Worm (Caenorhabditis elegans) whole organism, young adult: ENCODE results near the gene T14B4.19.
A peak's percentile ranks its signal among the peaks of the same experiment; 100 is the strongest.

Experiments
- F22D6.2 ChIP-seq: sonication (generic microtip); optimal IDR thresholded peaks from 2 replicates; lab custom pipeline; 2016; ENCODE audit warnings: mild to moderate bottlenecking, missing genetic modification characterization, missing compliant biosample characterization
- F57C9.4 ChIP-seq: sonication (generic microtip); optimal IDR thresholded peaks from 2 replicates; lab custom pipeline; 2017; ENCODE audit warnings: mild to moderate bottlenecking, missing genetic modification characterization, missing compliant biosample characterization
- Y53F4B.3 ChIP-seq: fragments of 200-800 bp; sonication (Bioruptor generic); IDR thresholded peaks from 2 replicates; pipeline ENCODE4 v1.3.6; 2022; ENCODE audit warnings: missing genetic modification reagents, missing genetic modification characterization, missing compliant biosample characterization
- aptf-2 ChIP-seq: fragments of 200-800 bp; sonication (Bioruptor generic); conservative IDR thresholded peaks from 2 replicates; pipeline ENCODE4 v1.3.6; 2022; ENCODE audit warnings: missing genetic modification reagents, missing genetic modification characterization, missing compliant biosample characterization
- attf-3 ChIP-seq: fragments of 200-800 bp; sonication (Bioruptor generic); conservative IDR thresholded peaks from 2 replicates; pipeline ENCODE4 v1.3.6; 2022; ENCODE audit warnings: missing genetic modification reagents, missing genetic modification characterization, missing compliant biosample characterization
- bed-1 ChIP-seq: fragments of 200-800 bp; sonication (Bioruptor generic); IDR thresholded peaks from 2 replicates; pipeline ENCODE4 v1.3.6; 2022; ENCODE audit warnings: missing genetic modification reagents, missing genetic modification characterization, missing compliant biosample characterization
- ceh-40 ChIP-seq: fragments of 200-800 bp; sonication (Bioruptor generic); IDR thresholded peaks from 2 replicates; pipeline ENCODE4 v1.3.6; 2022; ENCODE audit warnings: missing genetic modification characterization, missing compliant biosample characterization
- ceh-58 ChIP-seq: fragments of 200-800 bp; sonication (Bioruptor generic); IDR thresholded peaks from 2 replicates; pipeline ENCODE4 v1.3.6; 2022; ENCODE audit warnings: missing genetic modification characterization, missing compliant biosample characterization
- chd-7 ChIP-seq: sonication (generic microtip); optimal IDR thresholded peaks from 2 replicates; lab custom pipeline; 2016; ENCODE audit warnings: mild to moderate bottlenecking, missing genetic modification characterization, moderate library complexity, missing compliant biosample characterization
- die-1 ChIP-seq: sonication (generic microtip); optimal IDR thresholded peaks from 2 replicates; lab custom pipeline; 2016; ENCODE audit warnings: missing genotype, mild to moderate bottlenecking, missing genetic modification characterization, missing compliant biosample characterization
- dpl-1 ChIP-seq: fragments of 150-350 bp; optimal IDR thresholded peaks from 2 replicates; lab custom pipeline; 2014; ENCODE audit warnings: missing biosample characterization, missing genetic modification reagents, missing genetic modification characterization
- egl-18 ChIP-seq: fragments of 200-800 bp; sonication (Bioruptor generic); IDR thresholded peaks from 2 replicates; pipeline ENCODE4 v1.3.6; 2022; ENCODE audit warnings: missing genetic modification reagents, missing genetic modification characterization, missing compliant biosample characterization
- fkh-3 ChIP-seq: sonication (generic microtip); optimal IDR thresholded peaks from 2 replicates; lab custom pipeline; 2016; ENCODE audit warnings: mild to moderate bottlenecking, missing genetic modification characterization, missing compliant biosample characterization
- him-1 ChIP-seq: sonication (generic microtip); optimal IDR thresholded peaks from 2 replicates; lab custom pipeline; 2016; ENCODE audit warnings: missing genotype, missing genetic modification reagents, missing genetic modification characterization, missing compliant biosample characterization
- hmg-1.2 ChIP-seq: fragments of 200-800 bp; sonication (Bioruptor generic); IDR thresholded peaks from 2 replicates; pipeline ENCODE4 v1.3.6; 2022; ENCODE audit warnings: missing genetic modification reagents, missing genetic modification characterization, missing compliant biosample characterization
- let-607 ChIP-seq, 2 experiments: fragments of 200-800 bp in 1 of 2; sonication (Bioruptor generic) in 1 of 2; sonication (generic microtip) in 1 of 2; optimal IDR thresholded peaks; 2 replicates each; lab custom pipeline; 2016 to 2018; ENCODE audit warnings: mild to moderate bottlenecking in 2 of 2, missing compliant biosample characterization in 2 of 2, missing genetic modification characterization in 2 of 2, moderate library complexity in 2 of 2, missing genotype in 1 of 2
- lin-40 ChIP-seq: sonication (generic microtip); optimal IDR thresholded peaks from 2 replicates; lab custom pipeline; 2016; ENCODE audit warnings: missing genetic modification characterization, mild to moderate bottlenecking, missing compliant biosample characterization, missing genotype, missing genetic modification reagents
- lin-54 ChIP-seq: fragments of 200-800 bp; sonication (Bioruptor generic); optimal IDR thresholded peaks from 2 replicates; lab custom pipeline; 2018; ENCODE audit warnings: mild to moderate bottlenecking, missing genetic modification characterization, missing compliant biosample characterization
- lsy-27 ChIP-seq: sonication (generic microtip); optimal IDR thresholded peaks from 2 replicates; lab custom pipeline; 2017; ENCODE audit warnings: missing genetic modification characterization, mild to moderate bottlenecking, missing compliant biosample characterization, antibody characterized with exemption, missing genotype, borderline replicate concordance; ENCODE audit not compliant: insufficient read depth
- nfya-1 ChIP-seq: sonication (generic microtip); optimal IDR thresholded peaks from 2 replicates; lab custom pipeline; 2017; ENCODE audit warnings: antibody characterized with exemption, missing compliant biosample characterization, missing genetic modification characterization, borderline replicate concordance; ENCODE audit not compliant: insufficient read depth
- nhr-27 ChIP-seq: fragments of 200-800 bp; sonication (Bioruptor generic); optimal IDR thresholded peaks from 2 replicates; lab custom pipeline; 2018; ENCODE audit warnings: mild to moderate bottlenecking, missing genetic modification characterization, moderate library complexity, missing compliant biosample characterization
- nhr-80 ChIP-seq: sonication (generic microtip); optimal IDR thresholded peaks from 2 replicates; lab custom pipeline; 2016; ENCODE audit warnings: missing genetic modification characterization, missing compliant biosample characterization
- pha-4 ChIP-seq: fragments of 150-350 bp; sonication (generic microtip); optimal IDR thresholded peaks from 2 replicates; lab custom pipeline; 2014; ENCODE audit warnings: missing biosample characterization, missing genetic modification reagents, missing genetic modification characterization
- rec-8 ChIP-seq, 2 experiments: sonication (generic microtip); optimal IDR thresholded peaks; 2 replicates each; lab custom pipeline; 2016; ENCODE audit warnings: mild to moderate bottlenecking in 2 of 2, missing genetic modification characterization in 2 of 2, missing genetic modification reagents in 2 of 2, missing genotype in 2 of 2, missing biosample characterization in 1 of 2, missing compliant biosample characterization in 1 of 2, moderate library complexity in 1 of 2
- snpc-1.1 ChIP-seq: sonication (generic microtip); optimal IDR thresholded peaks from 2 replicates; lab custom pipeline; 2017; ENCODE audit warnings: missing genetic modification characterization, mild to moderate bottlenecking, missing compliant biosample characterization, antibody characterized with exemption, moderate library complexity, missing genotype, missing genetic modification reagents; ENCODE audit not compliant: insufficient read depth
- snpc-1.3 ChIP-seq: sonication (generic microtip); optimal IDR thresholded peaks from 2 replicates; lab custom pipeline; 2017; ENCODE audit warnings: missing genetic modification characterization, mild to moderate bottlenecking, missing compliant biosample characterization, antibody characterized with exemption, moderate library complexity, missing genotype, missing genetic modification reagents; ENCODE audit not compliant: insufficient read depth
- somi-1 ChIP-seq: fragments of 200-800 bp; sonication (Bioruptor generic); optimal IDR thresholded peaks from 2 replicates; lab custom pipeline; 2018; ENCODE audit warnings: mild to moderate bottlenecking, missing genetic modification characterization, missing compliant biosample characterization
- sptf-2 ChIP-seq: fragments of 200-800 bp; sonication (Bioruptor generic); optimal IDR thresholded peaks from 2 replicates; lab custom pipeline; 2018; ENCODE audit warnings: mild to moderate bottlenecking, missing genetic modification characterization, missing compliant biosample characterization
- xnd-1 ChIP-seq: sonication (generic microtip); optimal IDR thresholded peaks from 2 replicates; lab custom pipeline; 2016; ENCODE audit warnings: missing genotype, missing genetic modification reagents, missing genetic modification characterization, missing compliant biosample characterization

The T14B4.19 gene

DNA sequence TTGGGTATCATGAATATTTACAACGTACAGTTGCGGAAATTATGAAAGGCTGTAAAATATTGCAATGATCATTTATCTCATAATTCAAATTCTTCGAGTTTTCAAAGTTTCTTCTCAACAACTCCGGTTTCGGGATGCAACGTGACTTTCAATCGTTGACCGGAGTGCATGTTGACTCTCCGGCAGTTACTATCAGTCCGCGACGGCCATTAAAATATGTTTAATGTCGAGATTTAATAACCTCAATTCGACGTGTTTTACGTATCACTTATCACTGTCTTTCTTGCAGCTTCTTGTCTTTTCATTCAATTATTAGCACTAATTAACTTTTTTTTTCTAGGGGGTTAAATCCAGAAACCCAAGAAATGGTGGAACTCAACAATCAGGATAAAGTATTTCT is 5.5 kb upstream of the T14B4.19 start, which contains the start of gene tsp-10:
Gene tsp-10 (plus strand): TSS at position 366 of the 400 bp plus-strand sequence.
- TF ChIP-seq F22D6.2 (tag; lab: Kevin White, UChicago) = no peak

DNA sequence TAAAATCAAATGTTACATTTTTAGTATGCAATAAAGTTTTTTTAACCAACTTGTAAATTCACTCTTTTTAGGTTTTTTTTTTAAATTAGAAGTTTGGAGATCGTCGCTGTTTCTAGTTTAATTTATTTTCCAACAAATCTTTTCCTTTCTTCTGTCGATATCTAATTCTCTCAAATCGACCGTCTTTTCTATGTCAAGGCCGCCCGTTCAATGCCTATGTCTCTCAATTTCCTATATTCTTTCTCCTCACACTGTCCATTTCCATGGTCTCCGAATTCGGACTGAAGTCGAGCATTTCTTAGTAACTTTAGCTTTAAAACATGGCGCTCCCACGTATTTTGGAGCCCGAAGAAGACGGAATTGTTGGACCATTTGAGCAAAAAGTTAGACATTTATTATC is 3.9 kb upstream of the T14B4.19 start, which contains the start of the genes T14B4.5 and T14B4.20:
Gene T14B4.5 (plus strand): TSS at position 226 of the 400 bp plus-strand sequence.
Gene T14B4.20 (plus strand): TSS at position 264 of the 400 bp plus-strand sequence.
- no peak for TF ChIP-seq nhr-27 (tag; lab: Kevin White, UChicago)
- TF ChIP-seq hmg-1.2 (GFP tag; lab: Robert Waterston, UW) = peak; percentile 51; the same call in 1 of the 2 replicates

DNA sequence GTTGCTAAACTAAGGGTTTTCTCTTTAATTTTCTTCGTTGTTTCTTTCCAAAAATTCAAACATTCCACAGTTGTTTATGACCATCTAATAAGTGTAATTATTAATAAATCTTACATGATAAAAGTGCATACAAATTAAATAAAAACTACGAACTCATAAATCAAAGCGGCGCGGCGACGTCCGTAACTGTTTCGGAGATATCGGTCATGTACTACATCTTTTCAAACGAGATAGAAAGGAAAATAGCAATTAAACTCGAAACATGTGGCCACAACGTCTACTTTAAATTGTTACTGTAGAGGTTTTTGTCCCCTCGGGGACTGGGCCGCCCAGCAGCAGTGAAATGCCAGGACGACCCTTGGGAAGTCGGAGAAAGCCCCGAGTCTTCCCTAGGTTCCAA is 3.1 kb upstream of the T14B4.19 start:
- TF ChIP-seq aptf-2 (no peak), nfya-1 (no peak), sptf-2 (no peak)

DNA sequence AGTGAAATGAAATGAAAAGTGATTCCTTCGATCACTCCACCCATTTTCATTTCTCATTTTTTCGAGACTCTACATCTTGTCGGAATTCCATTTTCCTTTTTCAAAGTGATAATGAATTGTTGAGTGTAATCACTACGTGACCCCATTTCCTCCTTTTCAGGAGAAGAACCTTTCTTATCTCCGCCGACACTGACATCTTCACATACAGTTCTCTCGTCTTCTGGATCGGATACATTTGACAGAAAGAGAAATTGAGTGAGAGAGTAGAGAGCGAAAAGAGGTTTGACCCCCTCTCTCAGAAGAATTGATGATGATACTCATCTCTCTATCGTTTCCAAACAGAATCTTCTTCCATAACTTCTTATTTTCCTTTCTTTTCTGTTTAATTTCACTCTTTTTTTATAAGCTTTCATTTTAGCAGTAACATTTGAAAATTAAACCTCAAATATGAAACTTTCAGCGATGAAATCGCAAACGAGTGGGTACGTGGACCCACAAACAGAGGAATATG is 1.2 kb upstream of the T14B4.19 start, which contains the start of gene dpy-2:
Gene dpy-2 (plus strand): TSS at position 461 of the 511 bp plus-strand sequence.
- TF ChIP-seq pha-4 (tag; lab: Kevin White, UChicago) = no peak
- no peak for TF ChIP-seq ceh-58 (GFP tag; lab: Robert Waterston, UW)
- TF ChIP-seq attf-3 (GFP tag; lab: Robert Waterston, UW) = no peak
- TF ChIP-seq egl-18 (GFP tag; lab: Robert Waterston, UW) = no peak

DNA sequence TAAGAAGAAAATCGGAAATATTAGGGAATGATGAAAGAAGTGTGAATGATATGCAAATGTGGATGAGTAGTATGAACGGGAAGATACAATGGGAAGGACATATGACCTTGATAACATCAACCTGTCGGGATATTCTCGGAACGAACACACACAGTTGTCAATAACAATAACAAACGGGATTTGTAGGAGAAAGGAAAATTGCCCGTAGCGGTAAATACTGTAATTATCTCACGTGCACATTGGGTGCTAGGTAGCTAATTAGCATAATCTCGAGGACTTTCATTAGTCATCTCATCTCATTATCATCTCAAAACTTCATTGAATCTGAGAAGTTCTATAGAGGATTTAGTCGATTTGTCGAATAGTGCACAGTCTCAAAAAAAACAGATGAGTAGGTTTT is 272 bp upstream of the T14B4.19 start:
- TF ChIP-seq die-1 (tag; lab: Kevin White, UChicago) = no peak
- TF ChIP-seq chd-7 (tag; lab: Kevin White, UChicago) = no peak
- TF ChIP-seq lin-40 (tag; lab: Kevin White, UChicago) = no peak
- TF ChIP-seq somi-1 (GFP tag; lab: Kevin White, UChicago) = no peak
- no peak for TF ChIP-seq xnd-1 (tag; lab: Kevin White, UChicago)
- TF ChIP-seq snpc-1.1 (tag; lab: Kevin White, UChicago) = no peak
- TF ChIP-seq lin-54 (GFP tag; lab: Kevin White, UChicago) = no peak
- no peak for TF ChIP-seq snpc-1.3 (tag; lab: Kevin White, UChicago)
- no peak for TF ChIP-seq Y53F4B.3
- no peak for TF ChIP-seq let-607 (tag; optimal IDR thresholded peaks at IDR 0.05; lab: Kevin White, UChicago)
- no peak for TF ChIP-seq ceh-40 (GFP tag; lab: Robert Waterston, UW)
- TF ChIP-seq rec-8 (tag; optimal IDR thresholded peaks at IDR 0.05; lab: Kevin White, UChicago) = no peak
- no peak for TF ChIP-seq nhr-80 (tag; lab: Kevin White, UChicago)
- TF ChIP-seq fkh-3 = no peak
- no peak for TF ChIP-seq dpl-1
- TF ChIP-seq F57C9.4 (tag; lab: Kevin White, UChicago) = no peak
- no peak for TF ChIP-seq him-1 (tag; lab: Kevin White, UChicago)
- TF ChIP-seq lsy-27 (tag; lab: Kevin White, UChicago) = no peak
- TF ChIP-seq bed-1 (GFP tag; lab: Robert Waterston, UW) = no peak
